Worm (Caenorhabditis elegans) whole organism, L1 larva: ENCODE measurements around the gene dct-8.

ENCODE experiments used
- elt-2 ChIP-seq: sonication (generic microtip); optimal IDR thresholded peaks from 2 replicates; lab custom pipeline; 2016; ENCODE audit warnings: missing genetic modification characterization, mild to moderate bottlenecking, inconsistent platforms, missing compliant biosample characterization, missing genetic modification reagents
- elt-3 ChIP-seq, 6 experiments: fragments of 150-350 bp in 1 of 6; sonication (generic microtip); optimal IDR thresholded peaks; 2 replicates each; lab custom pipeline; 2017 to 2018; ENCODE audit warnings: missing biosample characterization in 6 of 6, missing genetic modification characterization in 6 of 6, inconsistent platforms in 1 of 6
- lin-14 ChIP-seq: fragments of 200-800 bp; sonication (Bioruptor generic); optimal IDR thresholded peaks from 2 replicates; lab custom pipeline; 2018; ENCODE audit warnings: mild to moderate bottlenecking, missing genetic modification characterization, moderate library complexity, missing compliant biosample characterization
- nhr-77 ChIP-seq: fragments of 150-350 bp; optimal IDR thresholded peaks from 2 replicates; lab custom pipeline; 2014; ENCODE audit warnings: missing biosample characterization, missing genetic modification characterization
- unc-62 ChIP-seq: fragments of 150-350 bp; optimal IDR thresholded peaks from 2 replicates; lab custom pipeline; 2014; ENCODE audit warnings: missing biosample characterization, missing genetic modification reagents, missing genetic modification characterization

ce11 chrIV:3912598-3912997 lies 17.7 kb downstream of the dct-8 start, which contains the start of gene F56D6.20:
- no peak for TF ChIP-seq elt-2
- no peak for TF ChIP-seq unc-62 (GFP tag; lab: Kevin White, UChicago)
- TF ChIP-seq elt-3 (tag; optimal IDR thresholded peaks at IDR 0.05; lab: Kevin White, UChicago): no peak
- TF ChIP-seq lin-14: no peak
- TF ChIP-seq nhr-77 (tag; lab: Kevin White, UChicago): no peak
